Worm (Caenorhabditis elegans) whole organism, young adult: ENCODE data around the gene T22F3.10.

Experiments used
- B0336.3 ChIP-seq: fragments of 200-800 bp; sonication (Bioruptor generic); IDR thresholded peaks from 2 replicates; pipeline ENCODE4 v1.3.6; 2022; ENCODE audit warnings: missing genetic modification characterization, missing compliant biosample characterization
- C06A6.2 ChIP-seq: fragments of 200-800 bp; sonication (Bioruptor generic); conservative IDR thresholded peaks from 2 replicates; pipeline ENCODE4 v1.3.6; 2022; ENCODE audit warnings: missing genetic modification characterization, missing compliant biosample characterization
- F37B4.10 ChIP-seq: fragments of 200-800 bp; sonication (Bioruptor generic); IDR thresholded peaks from 2 replicates; pipeline ENCODE4 v1.3.6; 2022; ENCODE audit warnings: missing genetic modification characterization, missing compliant biosample characterization
- F49E8.2 ChIP-seq: sonication (generic microtip); optimal IDR thresholded peaks from 3 replicates; lab custom pipeline; 2017; ENCODE audit warnings: missing genetic modification characterization, mild to moderate bottlenecking, missing compliant biosample characterization, antibody characterized with exemption, moderate library complexity; ENCODE audit not compliant: insufficient read depth
- F52B5.7 ChIP-seq: sonication (generic microtip); optimal IDR thresholded peaks from 2 replicates; lab custom pipeline; 2016; ENCODE audit warnings: mild to moderate bottlenecking, missing genetic modification characterization, missing compliant biosample characterization
- F57C9.4 ChIP-seq: sonication (generic microtip); optimal IDR thresholded peaks from 2 replicates; lab custom pipeline; 2017; ENCODE audit warnings: mild to moderate bottlenecking, missing genetic modification characterization, missing compliant biosample characterization
- Y53F4B.3 ChIP-seq: fragments of 200-800 bp; sonication (Bioruptor generic); IDR thresholded peaks from 2 replicates; pipeline ENCODE4 v1.3.6; 2022; ENCODE audit warnings: missing genetic modification reagents, missing genetic modification characterization, missing compliant biosample characterization
- ZK185.1 ChIP-seq: sonication (generic microtip); optimal IDR thresholded peaks from 2 replicates; lab custom pipeline; 2016; ENCODE audit warnings: mild to moderate bottlenecking, missing genetic modification characterization, missing compliant biosample characterization; ENCODE audit not compliant: poor library complexity, severe bottlenecking
- akir-1 ChIP-seq: fragments of 200-800 bp; sonication (Bioruptor generic); optimal IDR thresholded peaks from 2 replicates; lab custom pipeline; 2018; ENCODE audit warnings: mild to moderate bottlenecking, missing genetic modification characterization, moderate library complexity, missing compliant biosample characterization
- atf-7 ChIP-seq: sonication (generic microtip); optimal IDR thresholded peaks from 2 replicates; lab custom pipeline; 2017; ENCODE audit warnings: mild to moderate bottlenecking, missing genetic modification characterization, missing compliant biosample characterization
- athp-1 ChIP-seq: sonication (generic microtip); optimal IDR thresholded peaks from 2 replicates; lab custom pipeline; 2017; ENCODE audit warnings: mild to moderate bottlenecking, missing genetic modification characterization, missing compliant biosample characterization
- attf-5 ChIP-seq: fragments of 200-800 bp; sonication (Bioruptor generic); optimal IDR thresholded peaks from 2 replicates; lab custom pipeline; 2018; ENCODE audit warnings: mild to moderate bottlenecking, missing genetic modification characterization, missing compliant biosample characterization
- attf-6 ChIP-seq: fragments of 200-800 bp; sonication (Bioruptor generic); IDR thresholded peaks from 2 replicates; pipeline ENCODE4 v1.3.6; 2022; ENCODE audit warnings: missing genetic modification reagents, missing genetic modification characterization, missing compliant biosample characterization
- cebp-1 ChIP-seq, 2 experiments: fragments of 200-800 bp in 1 of 2; sonication (Bioruptor generic) in 1 of 2; sonication (generic microtip) in 1 of 2; IDR thresholded peaks in 1 of 2; optimal IDR thresholded peaks in 1 of 2; 2 replicates each; pipeline versions ENCODE4 v1.3.6 to Lab custom; 2017 to 2022; ENCODE audit warnings: missing compliant biosample characterization in 2 of 2, missing genetic modification characterization in 2 of 2, mild to moderate bottlenecking in 1 of 2, missing genetic modification reagents in 1 of 2, moderate library complexity in 1 of 2
- ceh-91 ChIP-seq: fragments of 200-800 bp; sonication (Bioruptor generic); IDR thresholded peaks from 2 replicates; pipeline ENCODE4 v1.3.6; 2022; ENCODE audit warnings: missing genetic modification reagents, missing genetic modification characterization, missing compliant biosample characterization
- dox-1 ChIP-seq: fragments of 200-800 bp; sonication (Bioruptor generic); IDR thresholded peaks from 2 replicates; pipeline ENCODE4 v1.3.6; 2022; ENCODE audit warnings: missing genetic modification reagents, missing genetic modification characterization, missing compliant biosample characterization
- efl-1 ChIP-seq: fragments of 150-350 bp; optimal IDR thresholded peaks from 2 replicates; lab custom pipeline; 2014; ENCODE audit warnings: missing biosample characterization, missing genetic modification reagents, missing genetic modification characterization
- gei-17 ChIP-seq: fragments of 200-800 bp; sonication (Bioruptor generic); optimal IDR thresholded peaks from 2 replicates; lab custom pipeline; 2018; ENCODE audit warnings: mild to moderate bottlenecking, missing genetic modification characterization, missing compliant biosample characterization
- hsf-1 ChIP-seq: fragments of 200-800 bp; sonication (Bioruptor generic); IDR thresholded peaks from 2 replicates; pipeline ENCODE4 v1.3.6; 2022; ENCODE audit warnings: missing genetic modification reagents, missing genetic modification characterization, missing compliant biosample characterization
- let-526 ChIP-seq: fragments of 200-800 bp; sonication (Bioruptor generic); IDR thresholded peaks from 2 replicates; pipeline ENCODE4 v1.3.6; 2022; ENCODE audit warnings: missing genetic modification reagents, missing genetic modification characterization, missing compliant biosample characterization
- let-607 ChIP-seq, 2 experiments: fragments of 200-800 bp in 1 of 2; sonication (Bioruptor generic) in 1 of 2; sonication (generic microtip) in 1 of 2; optimal IDR thresholded peaks; 2 replicates each; lab custom pipeline; 2016 to 2018; ENCODE audit warnings: mild to moderate bottlenecking in 2 of 2, missing compliant biosample characterization in 2 of 2, missing genetic modification characterization in 2 of 2, moderate library complexity in 2 of 2, missing genotype in 1 of 2
- lin-40 ChIP-seq: sonication (generic microtip); optimal IDR thresholded peaks from 2 replicates; lab custom pipeline; 2016; ENCODE audit warnings: missing genetic modification characterization, mild to moderate bottlenecking, missing compliant biosample characterization, missing genotype, missing genetic modification reagents
- lin-54 ChIP-seq: fragments of 200-800 bp; sonication (Bioruptor generic); optimal IDR thresholded peaks from 2 replicates; lab custom pipeline; 2018; ENCODE audit warnings: mild to moderate bottlenecking, missing genetic modification characterization, missing compliant biosample characterization
- madf-10 ChIP-seq: sonication (generic microtip); optimal IDR thresholded peaks from 2 replicates; lab custom pipeline; 2016; ENCODE audit warnings: mild to moderate bottlenecking, missing genetic modification characterization, missing compliant biosample characterization
- mxl-1 ChIP-seq: sonication (generic microtip); optimal IDR thresholded peaks from 2 replicates; lab custom pipeline; 2016; ENCODE audit warnings: missing genetic modification characterization, missing compliant biosample characterization
- nfyb-1 ChIP-seq: fragments of 200-800 bp; sonication (Bioruptor generic); IDR thresholded peaks from 2 replicates; pipeline ENCODE4 v1.3.6; 2022; ENCODE audit warnings: missing genetic modification reagents, missing genetic modification characterization, missing compliant biosample characterization
- nhr-80 ChIP-seq: sonication (generic microtip); optimal IDR thresholded peaks from 2 replicates; lab custom pipeline; 2016; ENCODE audit warnings: missing genetic modification characterization, missing compliant biosample characterization
- nhr-90 ChIP-seq: sonication (generic microtip); optimal IDR thresholded peaks from 2 replicates; lab custom pipeline; 2016; ENCODE audit warnings: missing genotype, mild to moderate bottlenecking, missing genetic modification characterization, missing compliant biosample characterization
- rec-8 ChIP-seq, 2 experiments: sonication (generic microtip); optimal IDR thresholded peaks; 2 replicates each; lab custom pipeline; 2016; ENCODE audit warnings: mild to moderate bottlenecking in 2 of 2, missing genetic modification characterization in 2 of 2, missing genetic modification reagents in 2 of 2, missing genotype in 2 of 2, missing biosample characterization in 1 of 2, missing compliant biosample characterization in 1 of 2, moderate library complexity in 1 of 2
- rpc-1 ChIP-seq, 2 experiments: fragments of 150-350 bp in 1 of 2; sonication (generic microtip) in 1 of 2; optimal IDR thresholded peaks; 2 replicates each; lab custom pipeline; 2014 to 2018; ENCODE audit warnings: missing biosample characterization in 1 of 2, missing genetic modification characterization in 1 of 2, missing genetic modification reagents in 1 of 2, missing genotype in 1 of 2
- sdz-38 ChIP-seq: sonication (generic microtip); optimal IDR thresholded peaks from 2 replicates; lab custom pipeline; 2016; ENCODE audit warnings: missing genotype, missing genetic modification characterization, missing compliant biosample characterization
- snpc-4 ChIP-seq, 5 experiments: fragments of 150-350 bp in 1 of 5; sonication (generic microtip) in 4 of 5; optimal IDR thresholded peaks; 2 replicates each; lab custom pipeline; 2014 to 2018; ENCODE audit warnings: missing genetic modification characterization in 5 of 5, missing biosample characterization in 3 of 5, antibody characterized with exemption in 2 of 5, mild to moderate bottlenecking in 2 of 5, missing compliant biosample characterization in 2 of 5, missing genotype in 2 of 5, moderate library complexity in 2 of 5, missing genetic modification reagents in 1 of 5
- tbp1 ChIP-seq: fragments of 200-800 bp; sonication (Bioruptor generic); optimal IDR thresholded peaks from 2 replicates; lab custom pipeline; 2018; ENCODE audit warnings: mild to moderate bottlenecking, missing genetic modification characterization, missing compliant biosample characterization
- unc-62 ChIP-seq: fragments of 150-350 bp; optimal IDR thresholded peaks from 2 replicates; lab custom pipeline; 2014; ENCODE audit warnings: missing biosample characterization, missing genetic modification reagents, missing genetic modification characterization
- zim-3 ChIP-seq: sonication (generic microtip); optimal IDR thresholded peaks from 2 replicates; lab custom pipeline; 2017; ENCODE audit warnings: mild to moderate bottlenecking, missing genetic modification characterization, moderate library complexity, missing compliant biosample characterization
- ztf-22 ChIP-seq: fragments of 200-800 bp; sonication (Bioruptor generic); optimal IDR thresholded peaks from 2 replicates; lab custom pipeline; 2018; ENCODE audit warnings: mild to moderate bottlenecking, missing genetic modification characterization, moderate library complexity, missing compliant biosample characterization

T22F3.10 gene

ce11 chrV:3647862-3648261 lies 36.3 kb upstream of the T22F3.10 start, which contains the start of gene F59B1.10:
Gene F59B1.10 (minus strand): TSS chrV:3647962.
- no peak for TF ChIP-seq Y53F4B.3
- no peak for TF ChIP-seq sdz-38 (tag; lab: Kevin White, UChicago)
- no peak for TF ChIP-seq cebp-1 (GFP tag; IDR thresholded peaks at IDR 0.05; lab: Robert Waterston, UW)
- TF ChIP-seq cebp-1 (tag; optimal IDR thresholded peaks at IDR 0.05; lab: Kevin White, UChicago) = no peak
- TF ChIP-seq lin-40 (tag; lab: Kevin White, UChicago) = no peak
- TF ChIP-seq attf-6 (GFP tag; lab: Robert Waterston, UW) = no peak
- TF ChIP-seq C06A6.2 (GFP tag; lab: Robert Waterston, UW) = no peak
- no peak for TF ChIP-seq hsf-1 (GFP tag; lab: Robert Waterston, UW)
- TF ChIP-seq F49E8.2 = no peak
- TF ChIP-seq unc-62 (GFP tag; lab: Kevin White, UChicago) = no peak
- no peak for TF ChIP-seq F37B4.10 (GFP tag; lab: Robert Waterston, UW)
- no peak for TF ChIP-seq mxl-1 (tag; lab: Kevin White, UChicago)
- TF ChIP-seq zim-3 (tag; lab: Kevin White, UChicago) = no peak
- TF ChIP-seq F57C9.4 (tag; lab: Kevin White, UChicago) = no peak
- TF ChIP-seq rpc-1 (optimal IDR thresholded peaks at IDR 0.05; lab: Kevin White, UChicago) = no peak
- TF ChIP-seq rpc-1 (tag; optimal IDR thresholded peaks at IDR 0.05; lab: Kevin White, UChicago) = no peak
- TF ChIP-seq ceh-91 (GFP tag; lab: Robert Waterston, UW) = no peak
- no peak for TF ChIP-seq efl-1 (GFP tag; lab: Kevin White, UChicago)

- TF ChIP-seq efl-1 (GFP tag; lab: Kevin White, UChicago) (peak; percentile 8), gei-17 (GFP tag; lab: Kevin White, UChicago) (peak; percentile 1), attf-6 (GFP tag; lab: Robert Waterston, UW) (no peak), mxl-1 (tag; lab: Kevin White, UChicago) (no peak), dox-1 (GFP tag; lab: Robert Waterston, UW) (peak; percentile 49; the same call in 1 of the 2 replicates), nhr-90 (tag; lab: Kevin White, UChicago) (peak; percentile 23), cebp-1 (GFP tag; IDR thresholded peaks at IDR 0.05; lab: Robert Waterston, UW) (peak; percentile 47; the same call in 1 of the 2 replicates), cebp-1 (tag; optimal IDR thresholded peaks at IDR 0.05; lab: Kevin White, UChicago) (peak; percentile 74), B0336.3 (0 out of 2 replicates have a peak, but pooled peaks have one; percentile 20), tbp1 (peak; percentile 56), ceh-91 (GFP tag; lab: Robert Waterston, UW) (no peak), F52B5.7 (tag; lab: Kevin White, UChicago) (no peak), nhr-80 (tag; lab: Kevin White, UChicago) (peak; percentile 83), unc-62 (GFP tag; lab: Kevin White, UChicago) (peak; percentile 92), akir-1 (GFP tag; lab: Kevin White, UChicago) (no peak), let-607 (tag; optimal IDR thresholded peaks at IDR 0.05; lab: Kevin White, UChicago) (peak in 1 of 2 experiments; percentile 23), attf-5 (peak; percentile 14), atf-7 (tag; lab: Kevin White, UChicago) (peak; percentile 99), lin-54 (GFP tag; lab: Kevin White, UChicago) (peak; percentile 14), snpc-4 (GFP tag; optimal IDR thresholded peaks at IDR 0.05; lab: Kevin White, UChicago) (no peak), snpc-4 (tag; optimal IDR thresholded peaks at IDR 0.05; lab: Kevin White, UChicago) (peak in 1 of 4 experiments; percentile 59), let-526 (GFP tag; lab: Robert Waterston, UW) (0 out of 2 replicates have a peak, but pooled peaks have one; percentile 9), ztf-22 (GFP tag; lab: Kevin White, UChicago) (peak; percentile 45), rec-8 (tag; optimal IDR thresholded peaks at IDR 0.05; lab: Kevin White, UChicago) (no peak), madf-10 (peak; percentile 60), athp-1 (tag; lab: Kevin White, UChicago) (no peak), nfyb-1 (0 out of 2 replicates have a peak, but pooled peaks have one; percentile 14), ZK185.1 (no peak)
- TF ChIP-seq, all 124 proteins: peak for 18
These were observed 32.7 kb upstream of the T22F3.10 start, which contains the start of gene F59B1.8 for ce11 chrV:3644193-3644693. Gene F59B1.8 (minus strand): TSS chrV:3644243.
